Fruit fly (Drosophila melanogaster) whole organism, wandering third instar larva: ENCODE measurements around the gene CG11975.

Experiments
- Abd-B ChIP-seq: fragments of >200 bp; optimal IDR thresholded peaks from 2 replicates; lab custom pipeline; 2017; ENCODE audit warnings: missing biosample characterization, missing genetic modification characterization
- CG32264 ChIP-seq: fragments of 200-800 bp; sonication (Bioruptor generic); optimal IDR thresholded peaks from 2 replicates; lab custom pipeline; 2016; ENCODE audit warnings: missing biosample characterization, missing genetic modification characterization
- CG9705 ChIP-seq: fragments of 200-800 bp; sonication (Bioruptor generic); optimal IDR thresholded peaks from 2 replicates; lab custom pipeline; 2018; ENCODE audit warnings: missing biosample characterization, mild to moderate bottlenecking, missing genetic modification characterization
- CrebA ChIP-seq: fragments of 200-800 bp; sonication (Bioruptor generic); optimal IDR thresholded peaks from 2 replicates; lab custom pipeline; 2016; ENCODE audit warnings: missing biosample characterization, mild to moderate bottlenecking, missing genetic modification characterization, borderline replicate concordance
- Dfd ChIP-seq: fragments of >200 bp; optimal IDR thresholded peaks from 2 replicates; lab custom pipeline; 2017; ENCODE audit warnings: missing biosample characterization, missing genetic modification characterization
- GATAd ChIP-seq: sonication (Bioruptor generic); optimal IDR thresholded peaks from 2 replicates; lab custom pipeline; 2016; ENCODE audit warnings: missing biosample characterization, missing genetic modification characterization
- HLH106 ChIP-seq: fragments of 200-800 bp; optimal IDR thresholded peaks from 3 replicates; lab custom pipeline; 2019; ENCODE audit warnings: missing biosample characterization, mild to moderate bottlenecking, missing genetic modification characterization, moderate library complexity
- Hnf4 ChIP-seq: fragments of 200-800 bp; sonication (Bioruptor generic); optimal IDR thresholded peaks from 2 replicates; lab custom pipeline; 2016; ENCODE audit warnings: missing biosample characterization, mild to moderate bottlenecking, missing genetic modification characterization
- Hr78 ChIP-seq: fragments of >200 bp; optimal IDR thresholded peaks from 2 replicates; lab custom pipeline; 2017; ENCODE audit warnings: missing biosample characterization, missing genetic modification characterization
- Hr83 ChIP-seq: fragments of 200-300 bp; sonication (Bioruptor generic); optimal IDR thresholded peaks from 2 replicates; lab custom pipeline; 2016; ENCODE audit warnings: missing biosample characterization, mild to moderate bottlenecking, missing genetic modification characterization, moderate library complexity; ENCODE audit not compliant: poor library complexity, severe bottlenecking
- Jra ChIP-seq: sonication (Bioruptor generic); optimal IDR thresholded peaks from 2 replicates; lab custom pipeline; 2016; ENCODE audit warnings: missing biosample characterization, missing genetic modification characterization
- Mio ChIP-seq: sonication (Bioruptor generic); optimal IDR thresholded peaks from 2 replicates; lab custom pipeline; 2016; ENCODE audit warnings: missing biosample characterization, missing genetic modification characterization
- Myc ChIP-seq: fragments of >200 bp; optimal IDR thresholded peaks from 2 replicates; lab custom pipeline; 2017
- OdsH ChIP-seq: fragments of 200-800 bp; sonication (Bioruptor generic); optimal IDR thresholded peaks from 2 replicates; lab custom pipeline; 2016; ENCODE audit warnings: missing biosample characterization, mild to moderate bottlenecking, missing genetic modification characterization
- Rel ChIP-seq, 2 experiments: fragments of 200-800 bp; sonication (Bioruptor generic) in 1 of 2; optimal IDR thresholded peaks; 2 replicates in 1 of 2; 3 replicates in 1 of 2; lab custom pipeline; 2016 to 2019; ENCODE audit warnings: mild to moderate bottlenecking in 2 of 2, missing biosample characterization in 2 of 2, missing genetic modification characterization in 2 of 2, moderate library complexity in 1 of 2
- Sp1 ChIP-seq: fragments of 200-800 bp; sonication (Bioruptor generic); optimal IDR thresholded peaks from 3 replicates; lab custom pipeline; 2019; ENCODE audit warnings: missing biosample characterization, mild to moderate bottlenecking, missing genetic modification characterization, moderate library complexity
- Vsx2 ChIP-seq: fragments of 200-300, 225-300 bp; sonication (Bioruptor generic); optimal IDR thresholded peaks from 2 replicates; lab custom pipeline; 2018; ENCODE audit warnings: missing biosample characterization, missing genetic modification characterization; ENCODE audit not compliant: partially characterized antibody
- br ChIP-seq: fragments of 200-800 bp; sonication (Bioruptor generic); optimal IDR thresholded peaks from 2 replicates; lab custom pipeline; 2016; ENCODE audit warnings: missing biosample characterization, missing genetic modification characterization
- brk ChIP-seq: fragments of 200-800 bp; sonication (Bioruptor generic); optimal IDR thresholded peaks from 2 replicates; lab custom pipeline; 2016; ENCODE audit warnings: missing biosample characterization, mild to moderate bottlenecking, missing genetic modification characterization
- dmrt93B ChIP-seq: fragments of 200-800 bp; sonication (Bioruptor generic); optimal IDR thresholded peaks from 2 replicates; lab custom pipeline; 2018; ENCODE audit warnings: missing biosample characterization, mild to moderate bottlenecking, missing genetic modification characterization
- ey ChIP-seq: fragments of 200-800 bp; sonication (Bioruptor generic); optimal IDR thresholded peaks from 2 replicates; lab custom pipeline; 2016; ENCODE audit warnings: missing biosample characterization, missing genetic modification characterization
- foxo ChIP-seq, 2 experiments: fragments of 200-800 bp; sonication (Bioruptor generic); optimal IDR thresholded peaks; 2 replicates in 1 of 2; 3 replicates in 1 of 2; lab custom pipeline; 2016 to 2017; ENCODE audit warnings: missing biosample characterization in 2 of 2, missing genetic modification characterization in 2 of 2
- fru ChIP-seq: fragments of 200-800 bp; sonication (Bioruptor generic); optimal IDR thresholded peaks from 3 replicates; lab custom pipeline; 2016; ENCODE audit warnings: missing biosample characterization, mild to moderate bottlenecking, missing genetic modification characterization
- jim ChIP-seq: fragments of 175-275, 200-325 bp; sonication (Bioruptor generic); optimal IDR thresholded peaks from 2 replicates; lab custom pipeline; 2016; ENCODE audit warnings: missing biosample characterization, mild to moderate bottlenecking, missing genetic modification characterization
- lola ChIP-seq: fragments of >200 bp; optimal IDR thresholded peaks from 2 replicates; lab custom pipeline; 2017; ENCODE audit warnings: missing biosample characterization, missing genetic modification characterization
- psq ChIP-seq: fragments of 200-800 bp; sonication (Bioruptor generic); optimal IDR thresholded peaks from 3 replicates; lab custom pipeline; 2017; ENCODE audit warnings: missing biosample characterization, mild to moderate bottlenecking, missing genetic modification characterization, moderate library complexity
- sage ChIP-seq: fragments of 200-800 bp; sonication (Bioruptor generic); optimal IDR thresholded peaks from 2 replicates; lab custom pipeline; 2016; ENCODE audit warnings: missing biosample characterization, mild to moderate bottlenecking, missing genetic modification characterization
- sv ChIP-seq: fragments of 200-800 bp; sonication (Bioruptor generic); optimal IDR thresholded peaks from 3 replicates; lab custom pipeline; 2016; ENCODE audit warnings: missing biosample characterization, missing genetic modification characterization
- tai ChIP-seq: sonication (Bioruptor generic); optimal IDR thresholded peaks from 2 replicates; lab custom pipeline; 2016; ENCODE audit warnings: missing biosample characterization, missing genetic modification characterization
- usp ChIP-seq: fragments of >200 bp; optimal IDR thresholded peaks from 2 replicates; lab custom pipeline; 2017; ENCODE audit warnings: missing biosample characterization, missing genetic modification characterization

CG11975 gene

dm6 chr3R:8968837-8969236 lies 24.2 kb upstream of the CG11975 start (continued):
- peak; percentile 33 for TF ChIP-seq Sp1 (GFP tag; lab: Kevin White, UChicago)
- no peak for TF ChIP-seq tai (GFP tag; lab: Kevin White, UChicago)
- TF ChIP-seq Jra, result no peak
- no peak for TF ChIP-seq brk
- no peak for TF ChIP-seq jim (GFP tag; lab: Kevin White, UChicago)
- TF ChIP-seq foxo (GFP tag; optimal IDR thresholded peaks at IDR 0.05; lab: Kevin White, UChicago), result peak in 1 of 2 experiments; percentile 62
- TF ChIP-seq Rel (GFP tag; optimal IDR thresholded peaks at IDR 0.05; lab: Kevin White, UChicago), result no peak
- TF ChIP-seq Rel (tag; optimal IDR thresholded peaks at IDR 0.05; lab: Kevin White, UChicago), result no peak
- no peak for TF ChIP-seq Abd-B
- no peak for TF ChIP-seq Mio (GFP tag; lab: Kevin White, UChicago)
- TF ChIP-seq HLH106 (tag; lab: Kevin White, UChicago), result peak; percentile 48
- no peak for TF ChIP-seq Myc (lab: Kevin White, UChicago)
- TF ChIP-seq CG32264 (GFP tag; lab: Kevin White, UChicago), result no peak
- TF ChIP-seq OdsH (GFP tag; lab: Kevin White, UChicago), result peak; percentile 66
- TF ChIP-seq CG9705 (GFP tag; lab: Kevin White, UChicago), result no peak
- TF ChIP-seq, all 38 proteins: peak for 12

dm6 chr3R:8969301-8969925 lies 23.6 kb upstream of the CG11975 start:
- no peak for TF ChIP-seq Hnf4 (GFP tag; lab: Kevin White, UChicago)
- peak; percentile 88 for TF ChIP-seq psq (GFP tag; lab: Kevin White, UChicago)
- peak; percentile 28 for TF ChIP-seq fru (GFP tag; lab: Kevin White, UChicago)
- TF ChIP-seq Hr83 (GFP tag; lab: Kevin White, UChicago), result no peak
- no peak for TF ChIP-seq ey (GFP tag; lab: Kevin White, UChicago)

dm6 chr3R:8969926-8970306 lies 23.1 kb upstream of the CG11975 start:
- TF ChIP-seq br, result no peak
- no peak for TF ChIP-seq Rel (GFP tag; optimal IDR thresholded peaks at IDR 0.05; lab: Kevin White, UChicago)
- no peak for TF ChIP-seq Rel (tag; optimal IDR thresholded peaks at IDR 0.05; lab: Kevin White, UChicago)
- TF ChIP-seq brk, result no peak
- no peak for TF ChIP-seq foxo (GFP tag; optimal IDR thresholded peaks at IDR 0.05; lab: Kevin White, UChicago)
- no peak for TF ChIP-seq usp (GFP tag; lab: Kevin White, UChicago)
- TF ChIP-seq sv (GFP tag; lab: Kevin White, UChicago), result no peak
- no peak for TF ChIP-seq Hr78 (GFP tag; lab: Kevin White, UChicago)
- TF ChIP-seq tai (GFP tag; lab: Kevin White, UChicago), result no peak
- TF ChIP-seq sage, result no peak
- no peak for TF ChIP-seq CrebA (GFP tag; lab: Kevin White, UChicago)
- no peak for TF ChIP-seq Jra
- TF ChIP-seq HLH106 (tag; lab: Kevin White, UChicago), result no peak
- no peak for TF ChIP-seq lola (GFP tag; lab: Kevin White, UChicago)
- no peak for TF ChIP-seq fru (GFP tag; lab: Kevin White, UChicago)
- no peak for TF ChIP-seq Hnf4 (GFP tag; lab: Kevin White, UChicago)
- TF ChIP-seq OdsH (GFP tag; lab: Kevin White, UChicago), result no peak
- TF ChIP-seq dmrt93B (GFP tag; lab: Kevin White, UChicago), result no peak
- no peak for TF ChIP-seq Myc (lab: Kevin White, UChicago)
- no peak for TF ChIP-seq Vsx2

dm6 chr3R:8970707-8971106 lies 22.3 kb upstream of the CG11975 start:
- no peak for TF ChIP-seq CG32264 (GFP tag; lab: Kevin White, UChicago)
- TF ChIP-seq GATAd (GFP tag; lab: Kevin White, UChicago), result no peak
- no peak for TF ChIP-seq Dfd (GFP tag; lab: Kevin White, UChicago)
- no peak for TF ChIP-seq Sp1 (GFP tag; lab: Kevin White, UChicago)
- TF ChIP-seq Jra, result no peak
- no peak for TF ChIP-seq OdsH (GFP tag; lab: Kevin White, UChicago)
- TF ChIP-seq psq (GFP tag; lab: Kevin White, UChicago), result no peak
- TF ChIP-seq foxo (GFP tag; optimal IDR thresholded peaks at IDR 0.05; lab: Kevin White, UChicago), result no peak
- TF ChIP-seq, all 38 proteins: peak for 0

- TF ChIP-seq CG32264 (GFP tag; lab: Kevin White, UChicago) (no peak), psq (GFP tag; lab: Kevin White, UChicago) (peak; percentile 43), brk (no peak)
Observed at dm6 chr3R:8971794-8972193, 21.3 kb upstream of the CG11975 start.
